Worm (Caenorhabditis elegans) whole organism, L4 larva: ENCODE data around the gene F49C12.6.

Source experiments
- F10B5.3 ChIP-seq: sonication (generic microtip); optimal IDR thresholded peaks from 2 replicates; lab custom pipeline; 2016; ENCODE audit warnings: mild to moderate bottlenecking, missing genetic modification characterization, missing compliant biosample characterization
- ces-1 ChIP-seq: fragments of 150-350 bp; sonication (generic microtip); optimal IDR thresholded peaks from 4 replicates; lab custom pipeline; 2014; ENCODE audit warnings: missing biosample characterization, missing genetic modification reagents, missing genetic modification characterization
- egl-43 ChIP-seq: fragments of 200-800 bp; sonication (Bioruptor generic); IDR thresholded peaks from 2 replicates; pipeline ENCODE4 v1.3.6; 2022; ENCODE audit warnings: missing genetic modification reagents, missing genetic modification characterization, missing compliant biosample characterization
- hlh-30 ChIP-seq: sonication (generic microtip); optimal IDR thresholded peaks from 2 replicates; lab custom pipeline; 2017; ENCODE audit warnings: antibody characterized with exemption, mild to moderate bottlenecking, missing genetic modification characterization, missing compliant biosample characterization; ENCODE audit not compliant: insufficient read depth
- jun-1 ChIP-seq: fragments of 150-350 bp; optimal IDR thresholded peaks from 2 replicates; lab custom pipeline; 2014; ENCODE audit warnings: missing biosample characterization, missing genetic modification reagents, missing genetic modification characterization
- lin-1 ChIP-seq: fragments of 200-800 bp; sonication (Bioruptor generic); IDR thresholded peaks from 2 replicates; pipeline ENCODE4 v1.3.6; 2022; ENCODE audit warnings: missing genetic modification reagents, missing genetic modification characterization, missing compliant biosample characterization
- lin-13 ChIP-seq: fragments of 150-350 bp; optimal IDR thresholded peaks from 2 replicates; lab custom pipeline; 2014; ENCODE audit warnings: missing biosample characterization, missing genetic modification reagents, missing genetic modification characterization
- lin-15B ChIP-seq: fragments of 150-350 bp; sonication (generic microtip); optimal IDR thresholded peaks from 3 replicates; lab custom pipeline; 2014; ENCODE audit warnings: missing biosample characterization, missing genetic modification characterization
- lin-39 ChIP-seq: fragments of 150-350 bp; optimal IDR thresholded peaks from 2 replicates; lab custom pipeline; 2014; ENCODE audit warnings: missing biosample characterization, missing genetic modification reagents, missing genetic modification characterization
- nhr-28 ChIP-seq: fragments of 150-350 bp; optimal IDR thresholded peaks from 2 replicates; lab custom pipeline; 2014; ENCODE audit warnings: missing biosample characterization, missing genetic modification characterization
- tra-1 ChIP-seq: fragments of 200-800 bp; sonication (Bioruptor generic); IDR thresholded peaks from 2 replicates; pipeline ENCODE4 v1.3.6; 2022; ENCODE audit warnings: missing genetic modification reagents, missing genetic modification characterization, missing compliant biosample characterization
- unc-130 ChIP-seq: sonication (generic microtip); optimal IDR thresholded peaks from 2 replicates; lab custom pipeline; 2016; ENCODE audit warnings: missing genetic modification reagents, missing genetic modification characterization, missing compliant biosample characterization

ce11 chrIV:9260826-9261225 is 48.0 kb downstream of the F49C12.6 start:
- TF ChIP-seq lin-15B (tag; lab: Kevin White, UChicago), result no peak
- TF ChIP-seq egl-43, result no peak
- TF ChIP-seq lin-13 (GFP tag; lab: Kevin White, UChicago), result no peak
- TF ChIP-seq F10B5.3 (tag; lab: Kevin White, UChicago), result no peak
- no peak for TF ChIP-seq jun-1 (tag; lab: Kevin White, UChicago)
- TF ChIP-seq lin-39 (tag; lab: Kevin White, UChicago), result no peak
- no peak for TF ChIP-seq lin-1 (GFP tag; lab: Robert Waterston, UW)
- no peak for TF ChIP-seq nhr-28 (tag; lab: Kevin White, UChicago)
- no peak for TF ChIP-seq ces-1 (GFP tag; lab: Kevin White, UChicago)
- no peak for TF ChIP-seq unc-130 (GFP tag; lab: Kevin White, UChicago)
- TF ChIP-seq hlh-30, result no peak
- TF ChIP-seq tra-1, result no peak
